Worm (Caenorhabditis elegans): ENCODE measurements around the gene ckb-3.

ce11 chrIII:4404339-4404836 lies 33.7 kb downstream of the ckb-3 start, which contains the start of the genes R07E5.17 and snfc-5:
- TF ChIP-seq nhr-12 (tag; optimal IDR thresholded peaks at IDR 0.05) (no peak), elt-3 (tag; optimal IDR thresholded peaks at IDR 0.05) (no peak), snpc-4 (tag; optimal IDR thresholded peaks at IDR 0.05) (no peak), ceh-39 (tag; optimal IDR thresholded peaks at IDR 0.05) (peak; percentile 19), unc-62 (GFP tag; optimal IDR thresholded peaks at IDR 0.05) (no peak), pha-4 (tag; optimal IDR thresholded peaks at IDR 0.05) (no peak), unc-39 (tag; optimal IDR thresholded peaks at IDR 0.05) (no peak), blmp-1 (tag; optimal IDR thresholded peaks at IDR 0.05) (no peak), mls-2 (tag; optimal IDR thresholded peaks at IDR 0.05) (no peak), elt-1 (tag; optimal IDR thresholded peaks at IDR 0.05; ENCODE audit: borderline replicate concordance, insufficient read depth) (no peak), lin-32 (GFP tag; optimal IDR thresholded peaks at IDR 0.05) (no peak), ceh-43 (GFP tag; optimal IDR thresholded peaks at IDR 0.05) (no peak), nhr-76 (tag; optimal IDR thresholded peaks at IDR 0.05) (no peak), ceh-83 (GFP tag; optimal IDR thresholded peaks at IDR 0.05) (no peak)
